Worm (Caenorhabditis elegans): ENCODE results near the gene ZC412.3.

DNA sequence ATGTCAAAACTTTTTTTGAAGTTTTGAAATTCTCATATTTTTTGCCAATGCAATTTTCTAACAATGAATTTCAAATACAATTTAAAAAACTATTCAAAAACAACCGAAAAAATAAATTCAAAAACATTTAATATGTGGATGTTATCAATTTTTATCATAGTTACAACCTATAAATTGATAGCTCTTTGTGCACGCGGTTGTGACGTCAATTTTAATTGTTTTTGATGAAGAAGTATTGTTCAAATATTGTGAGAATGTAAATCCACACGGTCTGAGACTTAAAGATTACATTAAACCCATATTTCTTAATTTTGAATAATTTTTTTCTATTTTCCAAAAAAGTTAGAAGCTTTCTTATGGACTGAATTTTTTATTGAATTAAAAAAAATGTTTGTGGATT lies 19.4 kb downstream of the ZC412.3 start:
- no peak for TF ChIP-seq flt-1 (GFP tag; IDR thresholded peaks at IDR 0.05)
- TF ChIP-seq tab-1 (GFP tag; IDR thresholded peaks at IDR 0.05): no peak
- TF ChIP-seq T22C8.4 (GFP tag; IDR thresholded peaks at IDR 0.05): no peak
- TF ChIP-seq ztf-23 (GFP tag; IDR thresholded peaks at IDR 0.05): no peak
- no peak for TF ChIP-seq ref-1 (GFP tag; conservative IDR thresholded peaks at IDR 0.05)
- TF ChIP-seq ztf-29 (GFP tag; IDR thresholded peaks at IDR 0.05): no peak
